Fruit fly (Drosophila melanogaster): Measurements from ENCODE around the gene Naa30B.

dm6 chr3L:1477319-1477718 is 5.5 kb upstream of the Naa30B start, which contains the start of gene robl62A:
- TF ChIP-seq CG14711 (tag; optimal IDR thresholded peaks at IDR 0.05): no peak
- TF ChIP-seq pad (GFP tag; optimal IDR thresholded peaks at IDR 0.05): no peak
- TF ChIP-seq CG5204 (GFP tag; optimal IDR thresholded peaks at IDR 0.05): no peak
- TF ChIP-seq toe (GFP tag; optimal IDR thresholded peaks at IDR 0.05): no peak
- TF ChIP-seq cnc (optimal IDR thresholded peaks at IDR 0.05): no peak
- TF ChIP-seq CG1620 (GFP tag; optimal IDR thresholded peaks at IDR 0.05): no peak
- TF ChIP-seq CG11617 (GFP tag; optimal IDR thresholded peaks at IDR 0.05): no peak
- TF ChIP-seq cic (GFP tag; optimal IDR thresholded peaks at IDR 0.05): no peak
- no peak for TF ChIP-seq tj (GFP tag; optimal IDR thresholded peaks at IDR 0.05)
- TF ChIP-seq kay (GFP tag; ENCODE audit: borderline replicate concordance): no peak
- TF ChIP-seq Clk (GFP tag; optimal IDR thresholded peaks at IDR 0.05): no peak
- no peak for TF ChIP-seq CG7045 (GFP tag; optimal IDR thresholded peaks at IDR 0.05)
- no peak for TF ChIP-seq CG33017 (tag; optimal IDR thresholded peaks at IDR 0.05)

Data from whole organism, adult.